Worm (Caenorhabditis elegans) whole organism, midembryonic: ENCODE data around the gene F58A6.5.

Source experiments
- cog-1 ChIP-seq: sonication (generic microtip); optimal IDR thresholded peaks from 2 replicates; lab custom pipeline; 2016; ENCODE audit warnings: missing genetic modification characterization, missing compliant biosample characterization
- flt-1 ChIP-seq: fragments of 200-800 bp; sonication (Bioruptor generic); IDR thresholded peaks from 2 replicates; pipeline ENCODE4 v1.3.6; 2022; ENCODE audit warnings: missing genetic modification characterization, missing compliant biosample characterization
- ref-1 ChIP-seq: fragments of 200-800 bp; sonication (Bioruptor generic); conservative IDR thresholded peaks from 2 replicates; pipeline ENCODE4 v1.3.6; 2022; ENCODE audit warnings: missing genetic modification reagents, missing genetic modification characterization, missing compliant biosample characterization
- ztf-29 ChIP-seq: fragments of 200-800 bp; sonication (Bioruptor generic); IDR thresholded peaks from 2 replicates; pipeline ENCODE4 v1.3.6; 2022; ENCODE audit warnings: missing genetic modification reagents, missing genetic modification characterization, missing compliant biosample characterization

- TF ChIP-seq ref-1 (GFP tag; lab: Robert Waterston, UW) (no peak), cog-1 (tag; lab: Kevin White, UChicago) (no peak), flt-1 (GFP tag; lab: Robert Waterston, UW) (no peak), ztf-29 (GFP tag; lab: Robert Waterston, UW) (no peak)
Observed at ce11 chrII:5099649-5100048, 48.6 kb downstream of the F58A6.5 start, which contains the start of gene C04G6.6.
